Fruit fly (Drosophila melanogaster): Measurements from ENCODE around the gene Ziz.

The Ziz gene

dm6 chr2L:7437325-7437707 is 58.8 kb downstream of the Ziz start, which contains the start of gene CG5973 (continued):
- no peak for TF ChIP-seq CG11902 (GFP tag; optimal IDR thresholded peaks at IDR 0.05)
- TF ChIP-seq topi (GFP tag; optimal IDR thresholded peaks at IDR 0.05): no peak
- TF ChIP-seq CG10669 (GFP tag; optimal IDR thresholded peaks at IDR 0.05): no peak
- TF ChIP-seq CG9139 (GFP tag; optimal IDR thresholded peaks at IDR 0.05): peak; percentile 47
- TF ChIP-seq Eip75B (GFP tag; optimal IDR thresholded peaks at IDR 0.05): peak; percentile 1
- peak; percentile 26 for TF ChIP-seq Eip78C (GFP tag)
- no peak for TF ChIP-seq Hr38 (GFP tag; optimal IDR thresholded peaks at IDR 0.05)

- TF ChIP-seq Sox14 (GFP tag; optimal IDR thresholded peaks at IDR 0.05) (no peak), CG10631 (GFP tag; optimal IDR thresholded peaks at IDR 0.05) (peak; percentile 60), Gug (GFP tag; IDR thresholded peaks at IDR 0.05) (no peak), CG10669 (GFP tag; optimal IDR thresholded peaks at IDR 0.05) (peak; percentile 35), fd85E (GFP tag; optimal IDR thresholded peaks at IDR 0.05) (no peak), ss (GFP tag; optimal IDR thresholded peaks at IDR 0.05) (peak in 1 of 2 experiments; percentile 3), salr (GFP tag; optimal IDR thresholded peaks at IDR 0.05) (no peak), CG6163 (GFP tag; IDR thresholded peaks at IDR 0.05) (peak; percentile 42; the same call in 2 of the 3 replicates), achi (GFP tag; optimal IDR thresholded peaks at IDR 0.05) (peak; percentile 2), Hr4 (GFP tag; optimal IDR thresholded peaks at IDR 0.05) (no peak), Eip78C (GFP tag) (peak; percentile 50), Sox102F (GFP tag; optimal IDR thresholded peaks at IDR 0.05) (no peak), CG4318 (GFP tag; optimal IDR thresholded peaks at IDR 0.05) (no peak), Smox (GFP tag; optimal IDR thresholded peaks at IDR 0.05) (no peak), dac (GFP tag; optimal IDR thresholded peaks at IDR 0.05) (no peak), CG8119 (GFP tag; IDR thresholded peaks at IDR 0.05) (no peak), CG3919 (GFP tag; optimal IDR thresholded peaks at IDR 0.05) (peak; percentile 1), CG34406 (GFP tag; optimal IDR thresholded peaks at IDR 0.05) (no peak), acj6 (GFP tag; optimal IDR thresholded peaks at IDR 0.05) (peak; percentile 37), CG8632 (GFP tag; optimal IDR thresholded peaks at IDR 0.05) (peak; percentile 7), CG6808 (GFP tag; optimal IDR thresholded peaks at IDR 0.05) (no peak), Hr38 (GFP tag; optimal IDR thresholded peaks at IDR 0.05) (peak; percentile 64), OdsH (GFP tag; optimal IDR thresholded peaks at IDR 0.05) (peak; percentile 19), CG9139 (GFP tag; optimal IDR thresholded peaks at IDR 0.05) (no peak), vri (GFP tag; optimal IDR thresholded peaks at IDR 0.05) (peak; percentile 86), topi (GFP tag; optimal IDR thresholded peaks at IDR 0.05) (no peak), CG6854 (GFP tag; optimal IDR thresholded peaks at IDR 0.05) (no peak), Sox15 (GFP tag; optimal IDR thresholded peaks at IDR 0.05) (no peak), Ets21C (GFP tag; optimal IDR thresholded peaks at IDR 0.05) (no peak), fkh (GFP tag; optimal IDR thresholded peaks at IDR 0.05) (peak; percentile 98), CG7368 (GFP tag; optimal IDR thresholded peaks at IDR 0.05) (peak; percentile 43)
These were observed 59.4 kb downstream of the Ziz start for dm6 chr2L:7436492-7437324.

dm6 chr2L:7435475-7435874 is 60.6 kb downstream of the Ziz start:
- no peak for TF ChIP-seq ss (GFP tag; optimal IDR thresholded peaks at IDR 0.05)
- TF ChIP-seq Smox (GFP tag; optimal IDR thresholded peaks at IDR 0.05): no peak
- TF ChIP-seq acj6 (GFP tag; optimal IDR thresholded peaks at IDR 0.05): no peak
- TF ChIP-seq svp (GFP tag): no peak
- TF ChIP-seq CG34406 (GFP tag; optimal IDR thresholded peaks at IDR 0.05): no peak
- no peak for TF ChIP-seq eg (GFP tag; IDR thresholded peaks at IDR 0.05)
- no peak for TF ChIP-seq CG6808 (GFP tag; optimal IDR thresholded peaks at IDR 0.05)
- TF ChIP-seq Hr4 (GFP tag; optimal IDR thresholded peaks at IDR 0.05): no peak
- TF ChIP-seq Gug (GFP tag; IDR thresholded peaks at IDR 0.05): no peak
- no peak for TF ChIP-seq CG1621 (tag; optimal IDR thresholded peaks at IDR 0.05)
- no peak for TF ChIP-seq Ets21C (GFP tag; optimal IDR thresholded peaks at IDR 0.05)
- TF ChIP-seq Sox102F (GFP tag; optimal IDR thresholded peaks at IDR 0.05): no peak
- TF ChIP-seq Ets96B (tag; optimal IDR thresholded peaks at IDR 0.05): no peak
- no peak for TF ChIP-seq CG11762 (GFP tag; optimal IDR thresholded peaks at IDR 0.05; ENCODE audit: insufficient read depth)
- no peak for TF ChIP-seq Eip78C (GFP tag)
- TF ChIP-seq spab (GFP tag; optimal IDR thresholded peaks at IDR 0.05): no peak
